Worm (Caenorhabditis elegans): ENCODE measurements around the gene K02D10.4.
A peak's percentile ranks its signal among the peaks of the same experiment; 100 is the strongest.

Gene K02D10.4

DNA sequence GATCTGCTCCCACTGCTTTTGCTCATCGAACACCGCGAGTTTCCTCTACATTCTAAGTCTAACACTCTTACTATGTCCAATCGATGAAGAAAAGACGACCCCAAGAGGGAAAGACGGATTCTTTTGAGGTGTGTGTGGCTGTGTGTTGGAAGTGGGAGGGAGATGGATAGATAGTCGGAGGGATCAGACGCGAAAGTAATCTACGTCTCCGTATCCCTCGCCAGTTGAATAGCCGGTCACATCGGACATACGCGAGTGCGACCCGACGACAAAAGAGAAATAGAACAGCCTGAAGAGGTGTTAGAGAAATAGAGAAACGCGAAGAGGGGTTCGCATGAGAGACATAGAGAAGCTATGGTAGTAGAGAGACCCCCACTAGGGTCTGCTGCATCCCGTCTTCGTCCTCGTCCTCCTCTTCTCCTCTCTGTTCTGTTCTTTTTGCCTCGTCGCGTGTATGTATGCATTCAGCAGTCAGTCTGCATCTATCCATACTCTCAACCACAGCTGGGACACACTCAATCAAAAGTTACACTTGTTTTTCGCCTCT is 15.9 kb upstream of the K02D10.4 start (continued):
- TF ChIP-seq nhr-76 (tag; optimal IDR thresholded peaks at IDR 0.05), result peak; percentile 83
- peak; percentile 75 for TF ChIP-seq zag-1 (tag; optimal IDR thresholded peaks at IDR 0.05)
- peak; percentile 95 for TF ChIP-seq nhr-11 (tag; optimal IDR thresholded peaks at IDR 0.05)
- no peak for TF ChIP-seq lin-15B (tag; optimal IDR thresholded peaks at IDR 0.05)
- TF ChIP-seq unc-30 (tag; optimal IDR thresholded peaks at IDR 0.05), result no peak
- TF ChIP-seq xbp-1 (tag; optimal IDR thresholded peaks at IDR 0.05), result peak; percentile 94
- TF ChIP-seq hlh-4 (tag; optimal IDR thresholded peaks at IDR 0.05), result no peak
- TF ChIP-seq nhr-237 (tag; optimal IDR thresholded peaks at IDR 0.05), result peak; percentile 84
- no peak for TF ChIP-seq alr-1 (tag; optimal IDR thresholded peaks at IDR 0.05; ENCODE audit: borderline replicate concordance)
- peak; percentile 88 to 93 (median 92) for TF ChIP-seq ceh-82 (tag; optimal IDR thresholded peaks at IDR 0.05)
- peak; percentile 98 for TF ChIP-seq nhr-20 (tag; optimal IDR thresholded peaks at IDR 0.05)
- peak; percentile 88 for TF ChIP-seq ceh-88 (GFP tag; IDR thresholded peaks at IDR 0.05)
- peak; percentile 94 for TF ChIP-seq nhr-77 (tag; optimal IDR thresholded peaks at IDR 0.05)
- TF ChIP-seq Y116A8C.19 (tag; optimal IDR thresholded peaks at IDR 0.05; ENCODE audit: borderline replicate concordance), result no peak
- peak in 3 of 6 experiments; percentile 73 to 95 (median 93) for TF ChIP-seq elt-3 (tag; optimal IDR thresholded peaks at IDR 0.05)
- TF ChIP-seq snpc-4 (tag; optimal IDR thresholded peaks at IDR 0.05), result peak; percentile 95
- TF ChIP-seq nhr-90 (tag; optimal IDR thresholded peaks at IDR 0.05; ENCODE audit: poor library complexity), result peak; percentile 91
- peak; percentile 69 to 74 (median 70) for TF ChIP-seq dpl-1 (GFP tag; optimal IDR thresholded peaks at IDR 0.05)
- peak; percentile 91 for TF ChIP-seq unc-130 (tag; optimal IDR thresholded peaks at IDR 0.05)
- no peak for TF ChIP-seq pqm-1 (tag; optimal IDR thresholded peaks at IDR 0.05)
- peak; percentile 100 for TF ChIP-seq nhr-85 (tag)
- TF ChIP-seq aly-2 (tag; optimal IDR thresholded peaks at IDR 0.05), result peak; percentile 90
- peak; percentile 97 for TF ChIP-seq jun-1 (tag; optimal IDR thresholded peaks at IDR 0.05)
- TF ChIP-seq ztf-4 (tag; optimal IDR thresholded peaks at IDR 0.05), result peak; percentile 96
- peak; percentile 79 for TF ChIP-seq mab-9 (GFP tag; IDR thresholded peaks at IDR 0.05)
- no peak for TF ChIP-seq ceh-90 (tag; optimal IDR thresholded peaks at IDR 0.05)
- TF ChIP-seq pax-3 (tag; optimal IDR thresholded peaks at IDR 0.05), result peak; percentile 90
- TF ChIP-seq nhr-71 (tag; optimal IDR thresholded peaks at IDR 0.05), result peak; percentile 99
- peak; percentile 82 for TF ChIP-seq fkh-10 (GFP tag; optimal IDR thresholded peaks at IDR 0.05)
- TF ChIP-seq isw-1 (GFP tag; IDR thresholded peaks at IDR 0.05), result peak; percentile 91
- TF ChIP-seq nhr-19 (GFP tag; conservative IDR thresholded peaks at IDR 0.05), result peak; percentile 96
- peak; percentile 72 for TF ChIP-seq efl-3 (GFP tag; optimal IDR thresholded peaks at IDR 0.05)
- TF ChIP-seq irx-1 (tag; optimal IDR thresholded peaks at IDR 0.05), result peak; percentile 94
- TF ChIP-seq fos-1 (tag; optimal IDR thresholded peaks at IDR 0.05), result peak; percentile 92
- peak; percentile 77 for TF ChIP-seq zip-4 (GFP tag; optimal IDR thresholded peaks at IDR 0.05)
- TF ChIP-seq efl-1 (optimal IDR thresholded peaks at IDR 0.05), result peak; percentile 89 to 95
- TF ChIP-seq efl-1 (GFP tag; optimal IDR thresholded peaks at IDR 0.05 in 1 of 2), result peak; percentile 60 to 98
- TF ChIP-seq blmp-1 (tag; optimal IDR thresholded peaks at IDR 0.05), result peak; percentile 61
- no peak for TF ChIP-seq C34B4.2 (tag; optimal IDR thresholded peaks at IDR 0.05)
- TF ChIP-seq ets-5 (GFP tag; IDR thresholded peaks at IDR 0.05), result no peak
- TF ChIP-seq aha-1 (tag; optimal IDR thresholded peaks at IDR 0.05), result peak; percentile 84
- peak; percentile 94 for TF ChIP-seq rnt-1 (tag; optimal IDR thresholded peaks at IDR 0.05)
- peak; percentile 73 for TF ChIP-seq mef-2 (tag; optimal IDR thresholded peaks at IDR 0.05)
- TF ChIP-seq dsc-1 (tag; optimal IDR thresholded peaks at IDR 0.05), result peak; percentile 95
- TF ChIP-seq vab-15 (tag; optimal IDR thresholded peaks at IDR 0.05), result no peak
- TF ChIP-seq egl-27 (tag; optimal IDR thresholded peaks at IDR 0.05), result peak; percentile 93 to 97
- peak; percentile 84 for TF ChIP-seq C16A3.4 (tag; optimal IDR thresholded peaks at IDR 0.05)
- no peak for TF ChIP-seq ceh-63 (GFP tag; optimal IDR thresholded peaks at IDR 0.05)
- TF ChIP-seq elt-2 (tag; optimal IDR thresholded peaks at IDR 0.05), result peak; percentile 63
- TF ChIP-seq snu-23 (GFP tag; optimal IDR thresholded peaks at IDR 0.05), result peak; percentile 98
- peak; percentile 69 for TF ChIP-seq ama-1 (optimal IDR thresholded peaks at IDR 0.05)
- no peak for TF ChIP-seq ces-1 (GFP tag; optimal IDR thresholded peaks at IDR 0.05)
- peak; percentile 73 for TF ChIP-seq C04F5.9 (tag; optimal IDR thresholded peaks at IDR 0.05)
